Fruit fly (Drosophila melanogaster) whole organism, wandering third instar larva: Measurements from ENCODE around the gene CG42780.

Experiments
- Abd-B ChIP-seq: fragments of >200 bp; optimal IDR thresholded peaks from 2 replicates; lab custom pipeline; 2017; ENCODE audit warnings: missing biosample characterization, missing genetic modification characterization
- CG32264 ChIP-seq: fragments of 200-800 bp; sonication (Bioruptor generic); optimal IDR thresholded peaks from 2 replicates; lab custom pipeline; 2016; ENCODE audit warnings: missing biosample characterization, missing genetic modification characterization
- CG9705 ChIP-seq: fragments of 200-800 bp; sonication (Bioruptor generic); optimal IDR thresholded peaks from 2 replicates; lab custom pipeline; 2018; ENCODE audit warnings: missing biosample characterization, mild to moderate bottlenecking, missing genetic modification characterization
- CrebA ChIP-seq: fragments of 200-800 bp; sonication (Bioruptor generic); optimal IDR thresholded peaks from 2 replicates; lab custom pipeline; 2016; ENCODE audit warnings: missing biosample characterization, mild to moderate bottlenecking, missing genetic modification characterization, borderline replicate concordance
- Dfd ChIP-seq: fragments of >200 bp; optimal IDR thresholded peaks from 2 replicates; lab custom pipeline; 2017; ENCODE audit warnings: missing biosample characterization, missing genetic modification characterization
- Dif ChIP-seq: fragments of 200-275, 200-300 bp; sonication (Bioruptor generic); optimal IDR thresholded peaks from 2 replicates; lab custom pipeline; 2018; ENCODE audit warnings: missing biosample characterization, missing genetic modification characterization; ENCODE audit not compliant: partially characterized antibody
- GATAd ChIP-seq: sonication (Bioruptor generic); optimal IDR thresholded peaks from 2 replicates; lab custom pipeline; 2016; ENCODE audit warnings: missing biosample characterization, missing genetic modification characterization
- HLH106 ChIP-seq: fragments of 200-800 bp; optimal IDR thresholded peaks from 3 replicates; lab custom pipeline; 2019; ENCODE audit warnings: missing biosample characterization, mild to moderate bottlenecking, missing genetic modification characterization, moderate library complexity
- Hnf4 ChIP-seq: fragments of 200-800 bp; sonication (Bioruptor generic); optimal IDR thresholded peaks from 2 replicates; lab custom pipeline; 2016; ENCODE audit warnings: missing biosample characterization, mild to moderate bottlenecking, missing genetic modification characterization
- Hr78 ChIP-seq: fragments of >200 bp; optimal IDR thresholded peaks from 2 replicates; lab custom pipeline; 2017; ENCODE audit warnings: missing biosample characterization, missing genetic modification characterization
- Hr83 ChIP-seq: fragments of 200-300 bp; sonication (Bioruptor generic); optimal IDR thresholded peaks from 2 replicates; lab custom pipeline; 2016; ENCODE audit warnings: missing biosample characterization, mild to moderate bottlenecking, missing genetic modification characterization, moderate library complexity; ENCODE audit not compliant: poor library complexity, severe bottlenecking
- Jra ChIP-seq: sonication (Bioruptor generic); optimal IDR thresholded peaks from 2 replicates; lab custom pipeline; 2016; ENCODE audit warnings: missing biosample characterization, missing genetic modification characterization
- Mio ChIP-seq: sonication (Bioruptor generic); optimal IDR thresholded peaks from 2 replicates; lab custom pipeline; 2016; ENCODE audit warnings: missing biosample characterization, missing genetic modification characterization
- Myc ChIP-seq: fragments of >200 bp; optimal IDR thresholded peaks from 2 replicates; lab custom pipeline; 2017
- N ChIP-seq: fragments of >200 bp; optimal IDR thresholded peaks from 2 replicates; lab custom pipeline; 2018; ENCODE audit warnings: missing biosample characterization, missing external identifiers, missing genetic modification characterization
- OdsH ChIP-seq: fragments of 200-800 bp; sonication (Bioruptor generic); optimal IDR thresholded peaks from 2 replicates; lab custom pipeline; 2016; ENCODE audit warnings: missing biosample characterization, mild to moderate bottlenecking, missing genetic modification characterization
- Rel ChIP-seq, 2 experiments: fragments of 200-800 bp; sonication (Bioruptor generic) in 1 of 2; optimal IDR thresholded peaks; 2 replicates in 1 of 2; 3 replicates in 1 of 2; lab custom pipeline; 2016 to 2019; ENCODE audit warnings: mild to moderate bottlenecking in 2 of 2, missing biosample characterization in 2 of 2, missing genetic modification characterization in 2 of 2, moderate library complexity in 1 of 2
- Sp1 ChIP-seq: fragments of 200-800 bp; sonication (Bioruptor generic); optimal IDR thresholded peaks from 3 replicates; lab custom pipeline; 2019; ENCODE audit warnings: missing biosample characterization, mild to moderate bottlenecking, missing genetic modification characterization, moderate library complexity
- Vsx2 ChIP-seq: fragments of 200-300, 225-300 bp; sonication (Bioruptor generic); optimal IDR thresholded peaks from 2 replicates; lab custom pipeline; 2018; ENCODE audit warnings: missing biosample characterization, missing genetic modification characterization; ENCODE audit not compliant: partially characterized antibody
- br ChIP-seq: fragments of 200-800 bp; sonication (Bioruptor generic); optimal IDR thresholded peaks from 2 replicates; lab custom pipeline; 2016; ENCODE audit warnings: missing biosample characterization, missing genetic modification characterization
- brk ChIP-seq: fragments of 200-800 bp; sonication (Bioruptor generic); optimal IDR thresholded peaks from 2 replicates; lab custom pipeline; 2016; ENCODE audit warnings: missing biosample characterization, mild to moderate bottlenecking, missing genetic modification characterization
- dl ChIP-seq, 2 experiments: fragments of 175-275, 200-275 bp in 1 of 2; fragments of 200-275 bp in 1 of 2; sonication (Bioruptor generic); optimal IDR thresholded peaks; lab custom pipeline; 2018; ENCODE audit warnings: mild to moderate bottlenecking in 2 of 2, missing biosample characterization in 2 of 2, missing genetic modification characterization in 2 of 2, moderate library complexity in 2 of 2; ENCODE audit not compliant: partially characterized antibody in 2 of 2, insufficient read depth in 1 of 2
- dmrt93B ChIP-seq: fragments of 200-800 bp; sonication (Bioruptor generic); optimal IDR thresholded peaks from 2 replicates; lab custom pipeline; 2018; ENCODE audit warnings: missing biosample characterization, mild to moderate bottlenecking, missing genetic modification characterization
- dsf ChIP-seq: sonication (Bioruptor generic); optimal IDR thresholded peaks from 2 replicates; lab custom pipeline; 2016; ENCODE audit warnings: missing biosample characterization, missing genetic modification characterization, borderline replicate concordance
- ey ChIP-seq: fragments of 200-800 bp; sonication (Bioruptor generic); optimal IDR thresholded peaks from 2 replicates; lab custom pipeline; 2016; ENCODE audit warnings: missing biosample characterization, missing genetic modification characterization
- foxo ChIP-seq, 2 experiments: fragments of 200-800 bp; sonication (Bioruptor generic); optimal IDR thresholded peaks; 2 replicates in 1 of 2; 3 replicates in 1 of 2; lab custom pipeline; 2016 to 2017; ENCODE audit warnings: missing biosample characterization in 2 of 2, missing genetic modification characterization in 2 of 2
- fru ChIP-seq: fragments of 200-800 bp; sonication (Bioruptor generic); optimal IDR thresholded peaks from 3 replicates; lab custom pipeline; 2016; ENCODE audit warnings: missing biosample characterization, mild to moderate bottlenecking, missing genetic modification characterization
- h ChIP-seq: fragments of 200-800 bp; sonication (Bioruptor generic); optimal IDR thresholded peaks from 3 replicates; lab custom pipeline; 2016; ENCODE audit warnings: missing biosample characterization, mild to moderate bottlenecking, missing genetic modification characterization
- jim ChIP-seq: fragments of 175-275, 200-325 bp; sonication (Bioruptor generic); optimal IDR thresholded peaks from 2 replicates; lab custom pipeline; 2016; ENCODE audit warnings: missing biosample characterization, mild to moderate bottlenecking, missing genetic modification characterization
- lola ChIP-seq: fragments of >200 bp; optimal IDR thresholded peaks from 2 replicates; lab custom pipeline; 2017; ENCODE audit warnings: missing biosample characterization, missing genetic modification characterization
- pan ChIP-seq: fragments of >200 bp; optimal IDR thresholded peaks from 2 replicates; lab custom pipeline; 2017
- psq ChIP-seq: fragments of 200-800 bp; sonication (Bioruptor generic); optimal IDR thresholded peaks from 3 replicates; lab custom pipeline; 2017; ENCODE audit warnings: missing biosample characterization, mild to moderate bottlenecking, missing genetic modification characterization, moderate library complexity
- rgr ChIP-seq: fragments of 200-800 bp; sonication (Bioruptor generic); optimal IDR thresholded peaks from 3 replicates; lab custom pipeline; 2016; ENCODE audit warnings: missing biosample characterization, mild to moderate bottlenecking, missing genetic modification characterization
- sage ChIP-seq: fragments of 200-800 bp; sonication (Bioruptor generic); optimal IDR thresholded peaks from 2 replicates; lab custom pipeline; 2016; ENCODE audit warnings: missing biosample characterization, mild to moderate bottlenecking, missing genetic modification characterization
- sv ChIP-seq: fragments of 200-800 bp; sonication (Bioruptor generic); optimal IDR thresholded peaks from 3 replicates; lab custom pipeline; 2016; ENCODE audit warnings: missing biosample characterization, missing genetic modification characterization
- tai ChIP-seq: sonication (Bioruptor generic); optimal IDR thresholded peaks from 2 replicates; lab custom pipeline; 2016; ENCODE audit warnings: missing biosample characterization, missing genetic modification characterization
- usp ChIP-seq: fragments of >200 bp; optimal IDR thresholded peaks from 2 replicates; lab custom pipeline; 2017; ENCODE audit warnings: missing biosample characterization, missing genetic modification characterization
- woc ChIP-seq: sonication (Bioruptor generic); optimal IDR thresholded peaks from 2 replicates; lab custom pipeline; 2016; ENCODE audit warnings: missing biosample characterization, mild to moderate bottlenecking, missing genetic modification characterization

Gene CG42780

DNA sequence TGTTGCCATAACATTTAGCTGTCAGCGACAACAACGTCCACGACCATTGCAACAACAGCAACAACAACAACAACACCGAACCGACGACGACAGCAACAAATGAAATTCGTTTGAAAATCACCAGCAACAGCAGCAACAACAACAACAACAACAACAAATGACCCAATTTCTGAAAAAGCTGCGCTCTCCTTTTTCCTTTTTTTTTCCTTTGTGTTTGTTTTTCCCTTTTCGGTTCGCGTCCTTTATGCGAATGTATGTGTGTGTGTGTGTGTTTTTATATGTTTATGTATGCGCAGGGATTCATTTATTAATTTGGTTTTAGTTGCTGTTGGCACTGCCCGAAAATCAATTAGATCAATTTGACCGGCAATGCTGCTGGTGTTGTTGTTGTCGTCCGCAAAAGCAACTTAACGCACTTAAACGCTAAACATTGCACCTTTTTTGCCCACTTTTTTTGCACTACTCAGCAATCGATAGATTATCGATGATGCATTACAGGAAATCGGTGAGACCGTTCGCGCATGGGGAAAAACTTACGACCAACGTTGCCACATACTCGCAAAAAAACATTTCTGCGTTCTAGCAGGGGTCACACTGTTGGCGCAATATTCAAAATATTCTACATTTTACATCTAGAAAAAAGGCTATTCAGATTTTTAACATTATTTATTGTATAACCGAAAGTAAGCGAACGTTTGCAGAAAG, 41.0 kb downstream of the CG42780 start, which contains the start of gene unc-119:
unc-119 (minus strand) TSS at position 488 of the 705 bp plus-strand sequence.
- TF ChIP-seq Sp1, result peak; percentile 15
- no peak for TF ChIP-seq OdsH
- TF ChIP-seq br (GFP tag; lab: Kevin White, UChicago), result no peak
- peak; percentile 4 for TF ChIP-seq psq
- TF ChIP-seq Dfd (GFP tag; lab: Kevin White, UChicago), result no peak
- TF ChIP-seq GATAd (GFP tag; lab: Kevin White, UChicago), result no peak
- TF ChIP-seq tai (GFP tag; lab: Kevin White, UChicago), result no peak
- no peak for TF ChIP-seq dsf (GFP tag; lab: Kevin White, UChicago)
- no peak for TF ChIP-seq CG32264 (GFP tag; lab: Kevin White, UChicago)
- TF ChIP-seq sage, result no peak
- no peak for TF ChIP-seq Vsx2 (GFP tag; lab: Kevin White, UChicago)
- no peak for TF ChIP-seq Abd-B (GFP tag; lab: Kevin White, UChicago)
- TF ChIP-seq dmrt93B (GFP tag; lab: Kevin White, UChicago), result no peak
- TF ChIP-seq HLH106 (tag; lab: Kevin White, UChicago), result no peak
- no peak for TF ChIP-seq pan (lab: Kevin White, UChicago)
- no peak for TF ChIP-seq dl (GFP tag; optimal IDR thresholded peaks at IDR 0.05; lab: Kevin White, UChicago; ENCODE audit: insufficient read depth in 1 of 2, partially characterized antibody in 2 of 2)
- TF ChIP-seq Jra, result no peak
- TF ChIP-seq fru, result peak; percentile 82
- TF ChIP-seq Rel (GFP tag; optimal IDR thresholded peaks at IDR 0.05; lab: Kevin White, UChicago), result no peak
- TF ChIP-seq Rel (tag; optimal IDR thresholded peaks at IDR 0.05; lab: Kevin White, UChicago), result peak; percentile 100
- TF ChIP-seq brk (GFP tag; lab: Kevin White, UChicago), result no peak
- TF ChIP-seq ey (GFP tag; lab: Kevin White, UChicago), result no peak
- no peak for TF ChIP-seq Myc (lab: Kevin White, UChicago)
- no peak for TF ChIP-seq jim (GFP tag; lab: Kevin White, UChicago)
- TF ChIP-seq CrebA (GFP tag; lab: Kevin White, UChicago), result no peak
- TF ChIP-seq woc, result no peak
- TF ChIP-seq h (GFP tag; lab: Kevin White, UChicago), result no peak
- no peak for TF ChIP-seq Hr83 (GFP tag; lab: Kevin White, UChicago)
- no peak for TF ChIP-seq Hnf4 (GFP tag; lab: Kevin White, UChicago)
- TF ChIP-seq Hr78, result no peak
- no peak for TF ChIP-seq foxo (GFP tag; optimal IDR thresholded peaks at IDR 0.05; lab: Kevin White, UChicago)
- no peak for TF ChIP-seq Mio
- TF ChIP-seq lola, result peak; percentile 35
- TF ChIP-seq usp, result no peak
- no peak for TF ChIP-seq N (GFP tag; lab: Kevin White, UChicago)
- no peak for TF ChIP-seq CG9705 (GFP tag; lab: Kevin White, UChicago)
- TF ChIP-seq sv, result no peak
- TF ChIP-seq Dif, result no peak

DNA sequence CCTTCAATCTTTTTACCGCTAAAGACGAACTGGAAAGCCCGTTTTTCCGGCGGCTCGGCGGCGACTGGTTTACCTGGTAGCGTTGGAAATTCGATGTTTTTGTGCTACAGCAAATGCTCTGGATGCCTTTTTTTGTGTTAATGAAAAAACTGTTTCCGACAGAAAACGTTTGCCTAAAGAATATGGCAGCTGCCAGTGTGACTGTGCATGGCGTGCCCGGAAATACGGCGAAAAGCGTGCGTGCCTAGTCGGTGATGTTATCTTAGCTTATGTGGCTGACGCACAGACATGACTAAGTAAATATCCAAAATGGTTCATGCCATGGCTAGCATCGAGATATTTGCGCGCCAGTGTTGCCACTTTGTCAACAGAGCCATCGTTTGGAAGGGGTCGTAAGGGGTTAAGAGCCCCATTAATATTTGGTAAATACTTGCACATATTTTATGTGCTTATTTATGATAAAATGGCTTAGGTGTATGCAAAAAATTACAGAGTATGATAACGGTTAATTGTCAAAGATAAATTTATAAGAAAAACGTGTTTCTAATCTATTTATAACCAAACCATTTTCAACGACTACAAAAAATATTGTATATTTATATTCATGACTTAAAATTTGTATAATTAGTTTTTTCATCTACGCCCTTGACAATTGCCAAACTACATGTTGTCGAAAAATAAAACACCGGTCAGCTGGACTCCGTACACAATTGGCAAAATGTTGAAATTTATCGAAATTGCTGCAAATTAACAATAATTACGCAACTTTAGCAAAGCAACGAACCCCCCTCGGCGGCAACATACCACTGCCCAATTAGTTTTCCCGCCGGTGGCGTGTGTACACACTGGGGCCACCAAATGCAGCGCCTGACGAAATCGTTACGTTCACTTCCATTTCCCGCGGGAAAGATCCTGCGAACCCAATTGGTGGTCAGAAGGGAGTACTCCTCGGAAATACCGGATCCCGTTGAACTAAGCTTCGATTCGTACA, 45.7 kb downstream of the CG42780 start, which contains the start of gene CG2059:
CG2059 (plus strand) TSS at position 364 of the 991 bp plus-strand sequence.
- TF ChIP-seq br (GFP tag; lab: Kevin White, UChicago) (no peak), sv (no peak), usp (no peak), dl (GFP tag; optimal IDR thresholded peaks at IDR 0.05; lab: Kevin White, UChicago; ENCODE audit: insufficient read depth in 1 of 2, partially characterized antibody in 2 of 2) (no peak), lola (no peak), GATAd (GFP tag; lab: Kevin White, UChicago) (no peak), Hr78 (no peak), CrebA (GFP tag; lab: Kevin White, UChicago) (no peak), Hr83 (GFP tag; lab: Kevin White, UChicago) (peak; percentile 66), Mio (no peak), N (GFP tag; lab: Kevin White, UChicago) (no peak), dmrt93B (GFP tag; lab: Kevin White, UChicago) (peak; percentile 36), dsf (GFP tag; lab: Kevin White, UChicago) (no peak), rgr (peak; percentile 39), foxo (GFP tag; optimal IDR thresholded peaks at IDR 0.05; lab: Kevin White, UChicago) (peak in 1 of 2 experiments; percentile 46), ey (GFP tag; lab: Kevin White, UChicago) (peak; percentile 23), HLH106 (tag; lab: Kevin White, UChicago) (peak; percentile 54), Sp1 (peak; percentile 46), sage (no peak), psq (no peak), Rel (GFP tag; optimal IDR thresholded peaks at IDR 0.05; lab: Kevin White, UChicago) (no peak), Rel (tag; optimal IDR thresholded peaks at IDR 0.05; lab: Kevin White, UChicago) (peak; percentile 69), Myc (lab: Kevin White, UChicago) (no peak), CG9705 (GFP tag; lab: Kevin White, UChicago) (no peak), h (GFP tag; lab: Kevin White, UChicago) (peak; percentile 30), Dif (no peak), Dfd (GFP tag; lab: Kevin White, UChicago) (no peak), woc (peak; percentile 83), tai (GFP tag; lab: Kevin White, UChicago) (no peak), OdsH (no peak), Hnf4 (GFP tag; lab: Kevin White, UChicago) (peak; percentile 43), fru (peak; percentile 28), Jra (peak; percentile 68), brk (GFP tag; lab: Kevin White, UChicago) (no peak), Abd-B (GFP tag; lab: Kevin White, UChicago) (no peak), pan (lab: Kevin White, UChicago) (no peak), Vsx2 (GFP tag; lab: Kevin White, UChicago) (peak; percentile 88)
